Fruit fly (Drosophila melanogaster): ENCODE measurements around the gene CG18641.
A peak's percentile ranks its signal among the peaks of the same experiment; 100 is the strongest.

The CG18641 gene

DNA sequence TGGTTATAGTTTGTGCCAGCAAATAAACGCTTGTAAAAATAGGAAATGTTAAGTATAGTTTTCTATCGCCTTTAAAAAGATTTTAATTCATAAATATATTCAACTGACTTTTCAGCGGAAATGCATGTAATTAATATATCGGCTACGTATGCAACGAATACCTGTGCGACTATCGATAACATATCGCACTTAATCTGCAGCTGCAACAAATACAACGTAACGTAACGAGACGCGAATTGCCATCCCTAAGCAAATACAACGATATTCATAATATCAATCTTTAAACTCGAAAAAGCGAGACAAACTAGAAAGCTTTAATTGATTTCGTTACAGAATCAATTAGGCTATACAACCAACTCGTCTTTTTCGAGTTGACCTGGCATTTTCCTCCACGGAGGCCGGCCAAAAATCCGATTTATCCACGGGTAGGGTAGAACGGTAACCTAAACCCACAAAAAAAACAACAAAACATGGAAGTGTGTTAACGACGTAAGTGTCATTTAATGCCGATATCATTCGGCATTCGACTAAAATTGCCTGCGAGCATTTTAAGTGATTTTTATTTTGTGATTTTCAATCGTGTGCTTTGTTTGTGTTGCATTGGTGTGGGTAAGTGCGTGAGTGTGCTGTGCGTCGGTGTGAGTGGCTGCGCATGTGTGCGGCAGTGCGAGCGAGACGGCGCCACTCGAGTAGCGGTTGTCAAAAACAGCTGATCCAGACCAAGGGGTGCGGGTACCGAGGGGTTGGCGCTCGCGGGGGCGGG lies 39.3 kb downstream of the CG18641 start, which contains the start of gene Atxn7 (continued):
- TF ChIP-seq CG3032 (tag; optimal IDR thresholded peaks at IDR 0.05) = peak; percentile 47
- no peak for TF ChIP-seq CG6276 (GFP tag; optimal IDR thresholded peaks at IDR 0.05)
- no peak for TF ChIP-seq CG11762 (GFP tag; optimal IDR thresholded peaks at IDR 0.05; ENCODE audit: insufficient read depth)
- no peak for TF ChIP-seq vri (GFP tag; optimal IDR thresholded peaks at IDR 0.05)
- no peak for TF ChIP-seq CG4318 (GFP tag; optimal IDR thresholded peaks at IDR 0.05)
- TF ChIP-seq CG10631 (GFP tag; optimal IDR thresholded peaks at IDR 0.05) = peak; percentile 13
- peak; percentile 74 for TF ChIP-seq dsx (GFP tag; optimal IDR thresholded peaks at IDR 0.05; ENCODE audit: poor library complexity, severe bottlenecking)
- peak; percentile 80 for TF ChIP-seq CG6163 (GFP tag; IDR thresholded peaks at IDR 0.05)
- TF ChIP-seq CG8319 (GFP tag; optimal IDR thresholded peaks at IDR 0.05) = no peak
- peak; percentile 70 for TF ChIP-seq Sox102F (GFP tag; optimal IDR thresholded peaks at IDR 0.05)
- TF ChIP-seq fkh (GFP tag; optimal IDR thresholded peaks at IDR 0.05) = peak; percentile 97
- TF ChIP-seq CG34406 (GFP tag; optimal IDR thresholded peaks at IDR 0.05) = peak; percentile 70
- peak; percentile 2 for TF ChIP-seq CG32006 (GFP tag; optimal IDR thresholded peaks at IDR 0.05)
- peak; percentile 86 for TF ChIP-seq Eip78C (GFP tag)
- peak; percentile 76 for TF ChIP-seq CG6854 (GFP tag; optimal IDR thresholded peaks at IDR 0.05)
- no peak for TF ChIP-seq Gug (GFP tag; IDR thresholded peaks at IDR 0.05)
- TF ChIP-seq CG3919 (GFP tag; optimal IDR thresholded peaks at IDR 0.05) = peak; percentile 100
- peak; percentile 46 for TF ChIP-seq CG1621 (tag; optimal IDR thresholded peaks at IDR 0.05)
- TF ChIP-seq achi (GFP tag; optimal IDR thresholded peaks at IDR 0.05) = peak; percentile 100
- TF ChIP-seq Hr39 (GFP tag; optimal IDR thresholded peaks at IDR 0.05) = peak; percentile 62
- peak; percentile 77 for TF ChIP-seq Met (GFP tag; optimal IDR thresholded peaks at IDR 0.05)
- TF ChIP-seq CG15336 (GFP tag; IDR thresholded peaks at IDR 0.05) = peak; percentile 16; the same call in 1 of the 2 replicates
- peak; percentile 59 for TF ChIP-seq Blimp-1 (GFP tag; optimal IDR thresholded peaks at IDR 0.05)
- TF ChIP-seq acj6 (GFP tag; optimal IDR thresholded peaks at IDR 0.05) = peak; percentile 70
- TF ChIP-seq Hr38 (GFP tag; optimal IDR thresholded peaks at IDR 0.05) = no peak

DNA sequence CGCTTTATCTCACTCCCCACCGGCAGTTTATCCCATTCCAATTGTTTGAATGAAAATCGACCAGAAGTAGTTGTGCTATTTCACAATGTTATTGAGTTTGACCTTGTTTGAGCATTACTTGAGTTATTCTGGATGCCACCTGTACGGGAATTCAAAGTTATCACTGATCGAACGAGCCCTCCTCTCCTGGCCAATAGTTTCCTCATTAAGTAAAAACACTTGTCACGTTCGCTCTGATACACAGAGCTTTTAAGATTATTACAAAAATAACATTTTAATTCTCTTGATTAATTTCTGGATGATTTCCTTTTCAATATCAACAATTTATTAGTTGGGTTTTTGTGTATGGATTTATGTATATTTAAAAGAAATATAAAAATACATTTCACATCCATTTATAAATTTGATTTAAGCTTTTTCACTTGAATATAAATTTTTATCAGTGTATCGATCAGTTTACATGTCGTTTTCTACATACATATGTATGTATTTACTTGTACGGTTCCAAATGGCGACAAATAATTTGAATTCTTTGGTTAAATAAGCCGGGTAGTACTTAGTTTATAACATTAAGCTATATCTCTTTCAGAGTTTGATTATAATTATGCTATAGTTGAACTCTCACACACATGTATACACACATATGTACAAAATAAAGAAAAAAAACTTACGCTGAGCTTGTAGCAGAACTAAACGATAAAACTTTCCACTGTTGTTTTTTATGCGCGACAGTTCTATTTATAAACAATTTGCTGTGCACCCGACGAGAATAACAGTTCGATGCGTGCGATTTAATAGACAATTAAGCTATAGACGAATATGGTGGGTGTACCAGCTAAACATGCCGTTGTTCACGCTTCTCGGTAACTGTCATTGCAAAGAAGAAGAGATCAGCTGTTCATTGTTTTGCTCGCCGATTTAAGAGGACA lies 41.0 kb downstream of the CG18641 start, which contains the start of the genes CG3609 and CG15390:
CG3609 (minus strand) TSS at position 810 of the 929 bp plus-strand sequence.
CG15390 (plus strand) TSS at position 896 of the 929 bp plus-strand sequence.
- peak; percentile 81 for TF ChIP-seq CG6276 (GFP tag; optimal IDR thresholded peaks at IDR 0.05)
- TF ChIP-seq esn (GFP tag; optimal IDR thresholded peaks at IDR 0.05) = peak; percentile 86
- peak; percentile 14 for TF ChIP-seq Sox15 (GFP tag; optimal IDR thresholded peaks at IDR 0.05)
- TF ChIP-seq lz (GFP tag; optimal IDR thresholded peaks at IDR 0.05) = peak; percentile 85
- TF ChIP-seq dac (GFP tag; optimal IDR thresholded peaks at IDR 0.05) = peak; percentile 56
- TF ChIP-seq salr (GFP tag; optimal IDR thresholded peaks at IDR 0.05) = peak; percentile 73 to 76
- TF ChIP-seq CG15336 (GFP tag; IDR thresholded peaks at IDR 0.05) = peak; percentile 78
- TF ChIP-seq vri (GFP tag; optimal IDR thresholded peaks at IDR 0.05) = peak; percentile 89
- peak; percentile 24 for TF ChIP-seq Blimp-1 (GFP tag; optimal IDR thresholded peaks at IDR 0.05)
- TF ChIP-seq CG34406 (GFP tag; optimal IDR thresholded peaks at IDR 0.05) = peak; percentile 30
- TF ChIP-seq Ets96B (tag; optimal IDR thresholded peaks at IDR 0.05) = peak; percentile 56
- TF ChIP-seq Sox14 (GFP tag; optimal IDR thresholded peaks at IDR 0.05) = peak; percentile 91
- TF ChIP-seq CG11902 (GFP tag; optimal IDR thresholded peaks at IDR 0.05) = peak; percentile 49
- peak; percentile 65 for TF ChIP-seq CG6792 (GFP tag; optimal IDR thresholded peaks at IDR 0.05)
- peak; percentile 85 for TF ChIP-seq Hr4 (GFP tag; optimal IDR thresholded peaks at IDR 0.05)
- peak; percentile 88 for TF ChIP-seq pdm3 (GFP tag; optimal IDR thresholded peaks at IDR 0.05)
- TF ChIP-seq CG7368 (GFP tag; optimal IDR thresholded peaks at IDR 0.05) = peak; percentile 60
- peak; percentile 83 for TF ChIP-seq cyc (GFP tag; optimal IDR thresholded peaks at IDR 0.05)
- peak; percentile 80 for TF ChIP-seq Ets21C (GFP tag; optimal IDR thresholded peaks at IDR 0.05)
- TF ChIP-seq achi (GFP tag; optimal IDR thresholded peaks at IDR 0.05) = peak; percentile 78
- TF ChIP-seq Eip93F (GFP tag; optimal IDR thresholded peaks at IDR 0.05) = peak; percentile 76
- TF ChIP-seq CG6854 (GFP tag; optimal IDR thresholded peaks at IDR 0.05) = peak; percentile 9
- TF ChIP-seq CG6163 (GFP tag; IDR thresholded peaks at IDR 0.05) = peak; percentile 92
- peak; percentile 24 for TF ChIP-seq spab (GFP tag; optimal IDR thresholded peaks at IDR 0.05)
- TF ChIP-seq Hr38 (GFP tag; optimal IDR thresholded peaks at IDR 0.05) = peak; percentile 76
- TF ChIP-seq Hr39 (GFP tag; optimal IDR thresholded peaks at IDR 0.05) = peak; percentile 83
- TF ChIP-seq CG32006 (GFP tag; optimal IDR thresholded peaks at IDR 0.05) = peak; percentile 57
- TF ChIP-seq CG8119 (GFP tag; IDR thresholded peaks at IDR 0.05) = peak; percentile 75
- peak; percentile 71 for TF ChIP-seq CG6808 (GFP tag; optimal IDR thresholded peaks at IDR 0.05)
- peak; percentile 80 for TF ChIP-seq CG16779 (tag; optimal IDR thresholded peaks at IDR 0.05)
- TF ChIP-seq CG11294 (GFP tag; IDR thresholded peaks at IDR 0.05) = peak; percentile 58; the same call in 1 of the 2 replicates
- TF ChIP-seq CG3032 (tag; optimal IDR thresholded peaks at IDR 0.05) = peak; percentile 41
